Worm (Caenorhabditis elegans): ENCODE results near the gene Y45F10B.3.

DNA sequence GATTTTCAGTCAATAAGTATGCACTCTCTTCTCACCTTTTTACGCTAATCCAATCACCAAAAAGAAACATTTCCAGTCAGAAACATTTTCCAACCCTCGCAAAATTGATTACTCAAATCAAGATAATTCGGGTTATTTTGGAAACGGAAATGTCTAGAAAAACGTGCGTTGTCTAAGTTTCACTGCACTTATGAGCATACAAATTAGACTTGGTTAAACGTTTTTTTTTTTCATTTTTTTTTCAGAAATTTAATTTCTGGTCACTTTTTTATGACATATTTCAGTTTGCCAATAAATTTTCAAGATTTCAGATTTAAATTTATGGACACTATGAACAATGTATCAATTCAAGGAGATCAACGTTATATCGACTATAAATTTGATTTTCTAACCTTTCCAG lies 10.5 kb upstream of the Y45F10B.3 start, which contains the start of gene sru-12:
- TF ChIP-seq ama-1 (optimal IDR thresholded peaks at IDR 0.05), result no peak
- TF ChIP-seq flt-1 (GFP tag; IDR thresholded peaks at IDR 0.05), result no peak
- TF ChIP-seq hnd-1 (tag; optimal IDR thresholded peaks at IDR 0.05), result no peak
- no peak for TF ChIP-seq ceh-36 (tag; optimal IDR thresholded peaks at IDR 0.05)
- no peak for TF ChIP-seq tbx-11 (GFP tag; IDR thresholded peaks at IDR 0.05)
- no peak for TF ChIP-seq tra-4 (tag; optimal IDR thresholded peaks at IDR 0.05)
- no peak for TF ChIP-seq sea-1 (GFP tag; conservative IDR thresholded peaks at IDR 0.05)
- TF ChIP-seq hmg-4 (GFP tag; optimal IDR thresholded peaks at IDR 0.05), result no peak
- no peak for TF ChIP-seq tbx-37 (GFP tag; conservative IDR thresholded peaks at IDR 0.05)
- no peak for TF ChIP-seq ceh-13 (GFP tag; optimal IDR thresholded peaks at IDR 0.05)
- no peak for TF ChIP-seq ets-7 (tag; optimal IDR thresholded peaks at IDR 0.05)
- no peak for TF ChIP-seq B0310.2 (tag; optimal IDR thresholded peaks at IDR 0.05)
- no peak for TF ChIP-seq pes-1 (GFP tag; IDR thresholded peaks at IDR 0.05)
- TF ChIP-seq hmbx-1 (tag; optimal IDR thresholded peaks at IDR 0.05), result no peak

All from whole organism, early embryonic.